Worm (Caenorhabditis elegans): Measurements from ENCODE around the gene cyn-16.

DNA sequence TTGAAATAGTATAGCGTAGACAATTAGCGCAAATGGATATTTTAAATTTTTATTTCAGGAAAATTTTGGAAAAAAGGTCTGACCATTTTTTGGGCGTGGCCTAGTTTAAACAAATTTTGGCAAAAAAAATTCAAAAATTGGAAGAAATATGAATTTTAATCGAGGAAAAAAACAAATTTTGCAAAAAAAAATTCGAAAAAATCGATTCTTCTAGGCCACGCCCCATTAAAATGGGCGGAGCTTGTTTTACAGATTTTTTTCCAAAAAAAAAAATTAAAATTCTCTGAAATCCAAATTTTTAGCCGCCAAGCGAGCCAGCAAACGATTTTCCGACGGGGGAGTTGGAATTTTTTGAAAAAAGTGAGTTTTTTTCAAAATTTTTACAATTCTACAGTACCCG is 12.7 kb upstream of the cyn-16 start, which contains the start of gene nadk-2:
- TF ChIP-seq flt-1 (GFP tag; IDR thresholded peaks at IDR 0.05) (no peak), klf-2 (GFP tag; conservative IDR thresholded peaks at IDR 0.05) (no peak), ztf-29 (GFP tag; IDR thresholded peaks at IDR 0.05) (no peak), med-1 (GFP tag; optimal IDR thresholded peaks at IDR 0.05; ENCODE audit: insufficient read depth) (no peak), cog-1 (tag; optimal IDR thresholded peaks at IDR 0.05) (no peak), tab-1 (GFP tag; IDR thresholded peaks at IDR 0.05) (no peak), ztf-23 (GFP tag; IDR thresholded peaks at IDR 0.05) (no peak), T22C8.4 (GFP tag; IDR thresholded peaks at IDR 0.05) (no peak), ref-1 (GFP tag; conservative IDR thresholded peaks at IDR 0.05) (no peak)

Data from whole organism, midembryonic.